Worm (Caenorhabditis elegans) whole organism, L3 larva: Measurements from ENCODE around the gene set-25.

Source experiments
- aly-2 ChIP-seq: fragments of 150-350 bp; optimal IDR thresholded peaks from 2 replicates; lab custom pipeline; 2014; ENCODE audit warnings: missing biosample characterization, missing genetic modification characterization
- ceh-16 ChIP-seq: sonication (generic microtip); optimal IDR thresholded peaks from 2 replicates; lab custom pipeline; 2017; ENCODE audit warnings: missing biosample characterization, missing genetic modification characterization
- ceh-82 ChIP-seq: fragments of 150-350 bp; optimal IDR thresholded peaks from 2 replicates; lab custom pipeline; 2014; ENCODE audit warnings: missing biosample characterization, missing genetic modification characterization
- daf-12 ChIP-seq: fragments of 150-350 bp; optimal IDR thresholded peaks from 2 replicates; lab custom pipeline; 2014; ENCODE audit warnings: missing biosample characterization, missing genetic modification reagents, missing genetic modification characterization
- elt-1 ChIP-seq: fragments of 150-350 bp; optimal IDR thresholded peaks from 2 replicates; lab custom pipeline; 2014; ENCODE audit warnings: missing biosample characterization, missing genetic modification characterization
- fkh-10 ChIP-seq: sonication (generic microtip); optimal IDR thresholded peaks from 2 replicates; lab custom pipeline; 2017; ENCODE audit warnings: missing biosample characterization, missing genetic modification reagents, missing genetic modification characterization
- fos-1 ChIP-seq: fragments of 150-350 bp; optimal IDR thresholded peaks from 2 replicates; lab custom pipeline; 2014; ENCODE audit warnings: missing biosample characterization, missing genetic modification characterization
- lin-39 ChIP-seq: fragments of 150-350 bp; optimal IDR thresholded peaks from 2 replicates; lab custom pipeline; 2018; ENCODE audit warnings: missing biosample characterization, missing genetic modification reagents, missing genetic modification characterization
- nhr-12 ChIP-seq: fragments of 150-350 bp; optimal IDR thresholded peaks from 2 replicates; lab custom pipeline; 2014; ENCODE audit warnings: missing biosample characterization, missing genetic modification characterization
- nhr-43 ChIP-seq: sonication (generic microtip); optimal IDR thresholded peaks from 2 replicates; lab custom pipeline; 2016; ENCODE audit warnings: mild to moderate bottlenecking, missing genetic modification characterization, missing compliant biosample characterization; ENCODE audit not compliant: poor library complexity, severe bottlenecking
- pqm-1 ChIP-seq: fragments of 150-350 bp; optimal IDR thresholded peaks from 2 replicates; lab custom pipeline; 2017; ENCODE audit warnings: missing biosample characterization, missing genetic modification characterization, inconsistent platforms
- snpc-4 ChIP-seq: fragments of 150-350 bp; optimal IDR thresholded peaks from 2 replicates; lab custom pipeline; 2014; ENCODE audit warnings: missing biosample characterization, missing genetic modification characterization
- unc-39 ChIP-seq: sonication (generic microtip); optimal IDR thresholded peaks from 4 replicates; lab custom pipeline; 2017; ENCODE audit warnings: missing biosample characterization, missing genetic modification characterization
- unc-62 ChIP-seq: fragments of 150-350 bp; sonication (generic microtip); optimal IDR thresholded peaks from 4 replicates; lab custom pipeline; 2014; ENCODE audit warnings: missing biosample characterization, missing genetic modification reagents, missing genetic modification characterization

- TF ChIP-seq unc-62 (GFP tag; lab: Kevin White, UChicago) (no peak), lin-39 (no peak), pqm-1 (tag; lab: Kevin White, UChicago) (no peak), nhr-43 (tag; lab: Kevin White, UChicago) (no peak), unc-39 (no peak), nhr-12 (no peak), elt-1 (tag; lab: Kevin White, UChicago) (no peak), fos-1 (no peak), aly-2 (tag; lab: Kevin White, UChicago) (no peak), daf-12 (tag; lab: Kevin White, UChicago) (no peak), ceh-82 (tag; lab: Kevin White, UChicago) (no peak), ceh-16 (tag; lab: Kevin White, UChicago) (no peak), snpc-4 (tag; lab: Kevin White, UChicago) (no peak), fkh-10 (GFP tag; lab: Kevin White, UChicago) (no peak)
Measured at ce11 chrIII:13260344-13260743, 32.5 kb downstream of the set-25 start.
